Fruit fly (Drosophila melanogaster) whole organism, embryonic: Measurements from ENCODE around the gene CG4770.

Experiments
- CG10543 ChIP-seq: fragments of 200-800 bp; sonication (Bioruptor generic); optimal IDR thresholded peaks from 3 replicates; lab custom pipeline; 2017; ENCODE audit warnings: missing biosample characterization, mild to moderate bottlenecking, missing genetic modification characterization, moderate library complexity
- CG11723 ChIP-seq: fragments of 200-800 bp; sonication (Bioruptor generic); optimal IDR thresholded peaks from 2 replicates; lab custom pipeline; 2017; ENCODE audit warnings: missing biosample characterization, mild to moderate bottlenecking, missing genetic modification characterization
- CG12391 ChIP-seq: fragments of 200-800 bp; sonication (Bioruptor generic); optimal IDR thresholded peaks from 3 replicates; lab custom pipeline; 2018; ENCODE audit warnings: missing biosample characterization, mild to moderate bottlenecking, missing genetic modification characterization, moderate library complexity
- CG14667 ChIP-seq: fragments of 200-800 bp; sonication (Bioruptor generic); IDR thresholded peaks from 2 replicates; pipeline ENCODE4 v1.3.6; 2022; ENCODE audit warnings: missing biosample characterization, missing genetic modification characterization
- CG15514 ChIP-seq: fragments of 200-800 bp; sonication (Bioruptor generic); optimal IDR thresholded peaks from 3 replicates; lab custom pipeline; 2017; ENCODE audit warnings: missing biosample characterization, missing genetic modification characterization, mild to moderate bottlenecking, moderate library complexity, missing genetic modification reagents
- CG17186 ChIP-seq: fragments of 200-800 bp; sonication (Bioruptor generic); optimal IDR thresholded peaks from 3 replicates; lab custom pipeline; 2017; ENCODE audit warnings: missing biosample characterization, missing genetic modification reagents, missing genetic modification characterization
- CG2120 ChIP-seq: fragments of 200-800 bp; sonication (Bioruptor generic); optimal IDR thresholded peaks from 3 replicates; lab custom pipeline; 2016; ENCODE audit warnings: missing biosample characterization, missing genetic modification characterization
- CG2875 ChIP-seq: fragments of 200-800 bp; sonication (Bioruptor generic); optimal IDR thresholded peaks from 2 replicates; lab custom pipeline; 2017; ENCODE audit warnings: missing biosample characterization, mild to moderate bottlenecking, missing genetic modification characterization, missing genetic modification reagents
- CG31388 ChIP-seq: fragments of 200-800 bp; sonication (Bioruptor generic); optimal IDR thresholded peaks from 2 replicates; lab custom pipeline; 2016; ENCODE audit warnings: missing biosample characterization, missing genetic modification characterization
- CG3407 ChIP-seq: fragments of 200-800 bp; sonication (Bioruptor generic); optimal IDR thresholded peaks from 2 replicates; lab custom pipeline; 2018; ENCODE audit warnings: missing biosample characterization, mild to moderate bottlenecking, missing genetic modification characterization
- CG4707 ChIP-seq: fragments of 200-800 bp; sonication (Bioruptor generic); optimal IDR thresholded peaks from 2 replicates; lab custom pipeline; 2018; ENCODE audit warnings: missing biosample characterization, mild to moderate bottlenecking, missing genetic modification characterization, moderate library complexity
- CG6254 ChIP-seq: fragments of 200-800 bp; sonication (Bioruptor generic); optimal IDR thresholded peaks from 3 replicates; lab custom pipeline; 2017; ENCODE audit warnings: mild to moderate bottlenecking, missing biosample characterization, missing genetic modification reagents, missing genetic modification characterization
- CG6689 ChIP-seq: fragments of 200-800 bp; sonication (Bioruptor generic); IDR thresholded peaks from 2 replicates; pipeline ENCODE4 v1.3.6; 2022; ENCODE audit warnings: missing biosample characterization, missing genetic modification characterization
- CG7556 ChIP-seq: fragments of 200-800 bp; sonication (Bioruptor generic); optimal IDR thresholded peaks from 2 replicates; lab custom pipeline; 2017; ENCODE audit warnings: missing biosample characterization, mild to moderate bottlenecking, missing genetic modification characterization
- CG8290 ChIP-seq, 3 experiments: fragments of 200-800 bp; sonication (Bioruptor generic); optimal IDR thresholded peaks; 2 replicates each; lab custom pipeline; 2016 to 2019; ENCODE audit warnings: missing biosample characterization in 3 of 3, missing genetic modification characterization in 3 of 3, mild to moderate bottlenecking in 2 of 3, moderate library complexity in 1 of 3
- CHES-1-like ChIP-seq: fragments of 200-800 bp; sonication (Bioruptor generic); optimal IDR thresholded peaks from 2 replicates; lab custom pipeline; 2016; ENCODE audit warnings: missing biosample characterization, missing genetic modification characterization
- CoRest ChIP-seq: fragments of 200-800 bp; sonication (Bioruptor generic); optimal IDR thresholded peaks from 3 replicates; lab custom pipeline; 2018; ENCODE audit warnings: missing biosample characterization, mild to moderate bottlenecking, missing genetic modification characterization, moderate library complexity
- Dek ChIP-seq: fragments of 200-800 bp; sonication (Bioruptor generic); optimal IDR thresholded peaks from 3 replicates; lab custom pipeline; 2019; ENCODE audit warnings: missing biosample characterization, mild to moderate bottlenecking, missing genetic modification characterization, moderate library complexity
- E2f1 ChIP-seq: fragments of 200-800 bp; sonication (Bioruptor generic); IDR thresholded peaks from 2 replicates; pipeline ENCODE4 v1.3.6; 2022; ENCODE audit warnings: missing biosample characterization, missing genetic modification characterization
- Med ChIP-seq: fragments of 200-800 bp; sonication (Bioruptor generic); peaks from one replicate; lab custom pipeline; 2016; ENCODE audit warnings: missing biosample characterization, missing genetic modification characterization, mild to moderate bottlenecking, inconsistent platforms, moderate library complexity
- Mes4 ChIP-seq: fragments of 200-800 bp; sonication (Bioruptor generic); optimal IDR thresholded peaks from 2 replicates; lab custom pipeline; 2016; ENCODE audit warnings: missing biosample characterization, missing genetic modification characterization
- Nf-YA ChIP-seq: fragments of 200-800 bp; sonication (Bioruptor generic); IDR thresholded peaks from 2 replicates; pipeline ENCODE4 v1.3.6; 2022; ENCODE audit warnings: missing biosample characterization, missing genetic modification characterization
- Nf-YC ChIP-seq: fragments of 200-800 bp; optimal IDR thresholded peaks from 3 replicates; lab custom pipeline; 2019; ENCODE audit warnings: missing biosample characterization, mild to moderate bottlenecking, missing genetic modification characterization, moderate library complexity
- Stat92E ChIP-seq, 3 experiments: fragments of >200 bp in 2 of 3; fragments of 200-800 bp in 1 of 3; sonication (Bioruptor generic) in 1 of 3; optimal IDR thresholded peaks; 2 replicates each; lab custom pipeline; 2017 to 2019; ENCODE audit warnings: missing biosample characterization in 3 of 3, missing genetic modification characterization in 3 of 3, mild to moderate bottlenecking in 1 of 3, moderate library complexity in 1 of 3
- al ChIP-seq: fragments of 200-800 bp; sonication (Bioruptor generic); IDR thresholded peaks from 2 replicates; pipeline ENCODE4 v1.3.6; 2022; ENCODE audit warnings: missing biosample characterization, missing genetic modification characterization
- cg ChIP-seq: fragments of 200-800 bp; sonication (Bioruptor generic); optimal IDR thresholded peaks from 3 replicates; lab custom pipeline; 2019; ENCODE audit warnings: missing biosample characterization, mild to moderate bottlenecking, missing genetic modification characterization, moderate library complexity
- crc ChIP-seq: fragments of 200-800 bp; sonication (Bioruptor generic); optimal IDR thresholded peaks from 2 replicates; lab custom pipeline; 2016; ENCODE audit warnings: missing biosample characterization, missing genetic modification characterization
- dan ChIP-seq: fragments of 200-800 bp; sonication (Bioruptor generic); IDR thresholded peaks from 2 replicates; pipeline ENCODE4 v1.3.6; 2022; ENCODE audit warnings: missing biosample characterization, missing genetic modification characterization
- fu2 ChIP-seq: fragments of 200-800 bp; sonication (Bioruptor generic); optimal IDR thresholded peaks from 2 replicates; lab custom pipeline; 2016; ENCODE audit warnings: missing biosample characterization, missing genetic modification characterization
- gcm2 ChIP-seq: fragments of 200-800 bp; sonication (Bioruptor generic); optimal IDR thresholded peaks from 2 replicates; lab custom pipeline; 2016; ENCODE audit warnings: missing biosample characterization, missing genetic modification characterization
- gem ChIP-seq: fragments of 200-800 bp; sonication (Bioruptor generic); optimal IDR thresholded peaks from 2 replicates; lab custom pipeline; 2019; ENCODE audit warnings: missing biosample characterization, mild to moderate bottlenecking, missing genetic modification characterization, moderate library complexity
- hth ChIP-seq: fragments of >200 bp; optimal IDR thresholded peaks from 2 replicates; lab custom pipeline; 2017; ENCODE audit warnings: inconsistent platforms
- ken ChIP-seq: fragments of 200-800 bp; sonication (Bioruptor generic); IDR thresholded peaks from 3 replicates; pipeline ENCODE4 v1.3.6; 2022; ENCODE audit warnings: missing biosample characterization, missing genetic modification characterization
- lab ChIP-seq: fragments of 200-800 bp; sonication (Bioruptor generic); optimal IDR thresholded peaks from 3 replicates; lab custom pipeline; 2017; ENCODE audit warnings: missing biosample characterization, missing genetic modification characterization, mild to moderate bottlenecking, moderate library complexity, missing genetic modification reagents
- lbe ChIP-seq: fragments of 200-800 bp; sonication (Bioruptor generic); optimal IDR thresholded peaks from 2 replicates; lab custom pipeline; 2016; ENCODE audit warnings: missing biosample characterization, mild to moderate bottlenecking, missing genetic modification characterization
- mam ChIP-seq: fragments of 200-800 bp; sonication (Bioruptor generic); optimal IDR thresholded peaks from 3 replicates; lab custom pipeline; 2016; ENCODE audit warnings: missing biosample characterization, missing genetic modification characterization
- mld ChIP-seq: fragments of 200-800 bp; sonication (Bioruptor generic); IDR thresholded peaks from 3 replicates; pipeline ENCODE4 v1.3.6; 2022; ENCODE audit warnings: missing biosample characterization, missing genetic modification characterization; ENCODE audit not compliant: partially characterized antibody
- nmo ChIP-seq: fragments of 200-800 bp; sonication (Bioruptor generic); optimal IDR thresholded peaks from 2 replicates; lab custom pipeline; 2018; ENCODE audit warnings: missing biosample characterization, mild to moderate bottlenecking, missing genetic modification characterization, moderate library complexity
- nom ChIP-seq: fragments of 200-800 bp; sonication (Bioruptor generic); optimal IDR thresholded peaks from 2 replicates; lab custom pipeline; 2017; ENCODE audit warnings: missing biosample characterization, missing genetic modification characterization, mild to moderate bottlenecking, moderate library complexity, missing genetic modification reagents
- org-1 ChIP-seq: fragments of 200-800 bp; sonication (Bioruptor generic); optimal IDR thresholded peaks from 2 replicates; lab custom pipeline; 2017; ENCODE audit warnings: missing biosample characterization, missing genetic modification characterization
- pho ChIP-seq: fragments of 200-800 bp; sonication (Bioruptor generic); optimal IDR thresholded peaks from 2 replicates; lab custom pipeline; 2016; ENCODE audit warnings: missing biosample characterization, missing genetic modification characterization
- pum ChIP-seq: fragments of 200-800 bp; sonication (Bioruptor generic); optimal IDR thresholded peaks from 2 replicates; lab custom pipeline; 2016; ENCODE audit warnings: missing biosample characterization, missing genetic modification characterization
- slp2 ChIP-seq: fragments of 200-800 bp; sonication (Bioruptor generic); optimal IDR thresholded peaks from 2 replicates; lab custom pipeline; 2016; ENCODE audit warnings: missing biosample characterization, missing genetic modification characterization
- so ChIP-seq: fragments of 200-800 bp; sonication (Bioruptor generic); IDR thresholded peaks from 3 replicates; pipeline ENCODE4 v1.3.6; 2022; ENCODE audit warnings: missing biosample characterization, missing genetic modification characterization
- sqz ChIP-seq: fragments of 200-800 bp; sonication (Bioruptor generic); optimal IDR thresholded peaks from 3 replicates; lab custom pipeline; 2018; ENCODE audit warnings: missing biosample characterization, mild to moderate bottlenecking, missing genetic modification characterization
- stc ChIP-seq: fragments of 200-800 bp; sonication (Bioruptor generic); IDR thresholded peaks from 2 replicates; pipeline ENCODE4 v1.3.6; 2022; ENCODE audit warnings: missing biosample characterization, missing genetic modification characterization
- tio ChIP-seq: fragments of 200-800 bp; sonication (Bioruptor generic); optimal IDR thresholded peaks from 2 replicates; lab custom pipeline; 2017; ENCODE audit warnings: missing biosample characterization, missing genetic modification characterization, inconsistent platforms
- ttk ChIP-seq: fragments of 200-800 bp; sonication (Bioruptor generic); IDR thresholded peaks from 2 replicates; pipeline ENCODE4 v2.1.2; 2022; ENCODE audit warnings: missing biosample characterization, missing genetic modification characterization
- vvl ChIP-seq: fragments of 200-800 bp; sonication (Bioruptor generic); IDR thresholded peaks from 2 replicates; pipeline ENCODE4 v1.3.6; 2022; ENCODE audit warnings: missing biosample characterization, missing genetic modification characterization
- zen ChIP-seq: fragments of 200-800 bp; sonication (Bioruptor generic); optimal IDR thresholded peaks from 3 replicates; lab custom pipeline; 2018; ENCODE audit warnings: missing biosample characterization, mild to moderate bottlenecking, missing genetic modification characterization, moderate library complexity

Gene CG4770

DNA sequence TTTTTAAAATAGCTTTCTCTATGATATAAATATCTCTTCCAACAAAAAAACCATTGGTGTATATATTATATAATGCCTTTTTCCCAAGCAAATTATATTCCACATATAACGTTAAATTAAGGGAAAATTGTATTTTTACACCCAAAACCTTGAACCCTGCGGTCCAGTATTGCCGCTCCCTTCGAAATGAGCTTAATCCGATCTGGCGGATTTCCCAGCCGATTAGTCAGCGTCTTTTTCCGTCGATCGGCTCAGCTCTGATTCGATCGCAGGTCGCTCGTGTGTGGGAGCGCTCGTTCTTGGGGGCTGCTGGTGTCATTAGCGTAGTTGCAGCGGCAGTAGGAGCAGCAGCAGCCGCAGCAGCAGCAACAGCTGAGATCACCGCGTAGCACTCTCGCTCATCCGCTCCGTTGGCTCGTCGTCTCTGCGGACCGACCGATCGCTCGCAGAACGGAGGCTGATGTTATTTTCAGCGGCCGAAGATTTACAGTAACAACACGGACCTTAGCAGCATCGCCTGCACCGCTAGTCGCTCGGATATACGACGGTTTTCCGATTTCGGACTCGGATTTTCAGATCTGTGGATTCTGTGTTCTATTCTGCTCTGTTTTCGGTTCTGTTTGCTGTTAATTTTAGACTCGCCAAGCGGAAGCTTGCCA lies 27.8 kb upstream of the CG4770 start, which contains the start of gene CG4733 (continued):
- TF ChIP-seq sqz (GFP tag; lab: Kevin White, UChicago): no peak
- peak; percentile 32 for TF ChIP-seq CG2120 (GFP tag; lab: Kevin White, UChicago)
- no peak for TF ChIP-seq hth (lab: Kevin White, UChicago)
- TF ChIP-seq lab (GFP tag; lab: Kevin White, UChicago): no peak
- no peak for TF ChIP-seq mam (GFP tag; lab: Kevin White, UChicago)
- no peak for TF ChIP-seq ken (GFP tag; lab: Robert Waterston, UW)
- TF ChIP-seq gem (tag; lab: Kevin White, UChicago): peak; percentile 43
- TF ChIP-seq so (GFP tag; lab: Robert Waterston, UW): peak; percentile 71; the same call in 1 of the 3 replicates
- no peak for TF ChIP-seq mld (GFP tag; lab: Robert Waterston, UW)
- no peak for TF ChIP-seq CG8290 (GFP tag; optimal IDR thresholded peaks at IDR 0.05; lab: Kevin White, UChicago)
- no peak for TF ChIP-seq CG8290 (tag; optimal IDR thresholded peaks at IDR 0.05; lab: Kevin White, UChicago)
- no peak for TF ChIP-seq lbe (GFP tag; lab: Kevin White, UChicago)
- TF ChIP-seq ttk (GFP tag; lab: Robert Waterston, UW): no peak
- no peak for TF ChIP-seq Mes4 (GFP tag; lab: Kevin White, UChicago)
- TF ChIP-seq tio (GFP tag; lab: Kevin White, UChicago): no peak
- TF ChIP-seq CHES-1-like (GFP tag; lab: Kevin White, UChicago): no peak
- no peak for TF ChIP-seq CG14667 (GFP tag; lab: Robert Waterston, UW)
- TF ChIP-seq stc (GFP tag; lab: Robert Waterston, UW): no peak
- no peak for TF ChIP-seq zen (tag; lab: Kevin White, UChicago)
- TF ChIP-seq CG7556 (GFP tag; lab: Kevin White, UChicago): peak; percentile 18
- no peak for TF ChIP-seq cg (GFP tag; lab: Kevin White, UChicago)
- no peak for TF ChIP-seq CG11723 (GFP tag; lab: Kevin White, UChicago)
- TF ChIP-seq gcm2 (GFP tag; lab: Kevin White, UChicago): no peak
- peak; percentile 1 for TF ChIP-seq nmo (GFP tag; lab: Kevin White, UChicago)
- TF ChIP-seq org-1: no peak
- no peak for TF ChIP-seq nom (GFP tag; lab: Kevin White, UChicago)
- TF ChIP-seq pho: no peak
- no peak for TF ChIP-seq Nf-YA
- TF ChIP-seq CG17186 (GFP tag; lab: Kevin White, UChicago): no peak
- TF ChIP-seq CG6254 (GFP tag; lab: Kevin White, UChicago): no peak
- TF ChIP-seq CG15514: no peak
- no peak for TF ChIP-seq dan (GFP tag; lab: Robert Waterston, UW)
- peak; percentile 25 for TF ChIP-seq CG10543 (GFP tag; lab: Kevin White, UChicago)
- no peak for TF ChIP-seq vvl
- peak; percentile 12 for TF ChIP-seq Nf-YC (tag; lab: Kevin White, UChicago)
- TF ChIP-seq E2f1 (GFP tag; lab: Robert Waterston, UW): no peak
- TF ChIP-seq CG12391 (tag; lab: Kevin White, UChicago): peak; percentile 18
- TF ChIP-seq pum (GFP tag; lab: Kevin White, UChicago): no peak
- TF ChIP-seq CG2875: no peak
- peak; percentile 19 for TF ChIP-seq Dek (tag; lab: Kevin White, UChicago)
- TF ChIP-seq CoRest (tag; lab: Kevin White, UChicago): peak; percentile 44
- TF ChIP-seq crc (GFP tag; lab: Kevin White, UChicago): no peak
- TF ChIP-seq slp2 (GFP tag; lab: Kevin White, UChicago): no peak
- no peak for TF ChIP-seq CG31388
- TF ChIP-seq CG3407 (GFP tag; lab: Kevin White, UChicago): no peak
- no peak for TF ChIP-seq al
- TF ChIP-seq fu2 (GFP tag; lab: Kevin White, UChicago): no peak
- no peak for TF ChIP-seq CG6689 (GFP tag; lab: Robert Waterston, UW)
- no peak for TF ChIP-seq Stat92E (GFP tag; optimal IDR thresholded peaks at IDR 0.05; lab: Kevin White, UChicago)
- TF ChIP-seq Med: peak; percentile 36
- TF ChIP-seq CG4707 (GFP tag; lab: Kevin White, UChicago): no peak
